Fruit fly (Drosophila melanogaster): Measurements from ENCODE around the gene CG12480.

- TF ChIP-seq CG3847 (GFP tag; IDR thresholded peaks at IDR 0.05) = peak; percentile 66
- peak; percentile 52; the same call in 1 of the 3 replicates for TF ChIP-seq so (GFP tag; IDR thresholded peaks at IDR 0.05)
- peak; percentile 48 for TF ChIP-seq CG6689 (GFP tag; IDR thresholded peaks at IDR 0.05)
- no peak for TF ChIP-seq Oaz (GFP tag; IDR thresholded peaks at IDR 0.05)
- TF ChIP-seq sr (GFP tag; IDR thresholded peaks at IDR 0.05) = no peak
- no peak for TF ChIP-seq Awh (GFP tag; IDR thresholded peaks at IDR 0.05)
- TF ChIP-seq Trl (optimal IDR thresholded peaks at IDR 0.05) = no peak
- TF ChIP-seq Trl (GFP tag; optimal IDR thresholded peaks at IDR 0.05) = peak; percentile 4
- peak; percentile 20; the same call in 1 of the 2 replicates for TF ChIP-seq Ada2b (GFP tag; IDR thresholded peaks at IDR 0.05)
- no peak for TF ChIP-seq jing (GFP tag; optimal IDR thresholded peaks at IDR 0.05)
These were observed at the start of gene CG12480 for dm6 chrX:14169068-14169642.
